Fruit fly (Drosophila melanogaster) whole organism, embryonic: ENCODE measurements around the gene CG7458.

ENCODE experiments used
- ATbp ChIP-seq: fragments of 200-800 bp; sonication (Bioruptor generic); optimal IDR thresholded peaks from 2 replicates; lab custom pipeline; 2017; ENCODE audit warnings: missing biosample characterization, mild to moderate bottlenecking, missing genetic modification characterization, missing genetic modification reagents
- Ada2b ChIP-seq: fragments of 200-800 bp; sonication (Bioruptor generic); IDR thresholded peaks from 2 replicates; pipeline ENCODE4 v1.3.6; 2022; ENCODE audit warnings: missing biosample characterization, missing genetic modification characterization
- CG10267 ChIP-seq: fragments of 200-800 bp; sonication (Bioruptor generic); optimal IDR thresholded peaks from 2 replicates; lab custom pipeline; 2018; ENCODE audit warnings: missing biosample characterization, mild to moderate bottlenecking, missing genetic modification characterization, moderate library complexity
- CG10274 ChIP-seq: fragments of 200-800 bp; sonication (Bioruptor generic); optimal IDR thresholded peaks from 3 replicates; lab custom pipeline; 2017; ENCODE audit warnings: missing biosample characterization, mild to moderate bottlenecking, missing genetic modification characterization
- CG10979 ChIP-seq: fragments of 200-800 bp; sonication (Bioruptor generic); optimal IDR thresholded peaks from 2 replicates; lab custom pipeline; 2018; ENCODE audit warnings: missing biosample characterization, mild to moderate bottlenecking, missing genetic modification characterization, moderate library complexity
- CG11504 ChIP-seq: fragments of 200-800 bp; sonication (Bioruptor generic); optimal IDR thresholded peaks from 3 replicates; lab custom pipeline; 2019; ENCODE audit warnings: missing biosample characterization, mild to moderate bottlenecking, missing genetic modification characterization, moderate library complexity
- CG12744 ChIP-seq: fragments of 200-800 bp; sonication (Bioruptor generic); optimal IDR thresholded peaks from 2 replicates; lab custom pipeline; 2016; ENCODE audit warnings: missing biosample characterization, missing genetic modification characterization
- CG15601 ChIP-seq: fragments of 200-800 bp; sonication (Bioruptor generic); optimal IDR thresholded peaks from 3 replicates; lab custom pipeline; 2019; ENCODE audit warnings: missing biosample characterization, mild to moderate bottlenecking, missing genetic modification characterization, moderate library complexity
- CG16813 ChIP-seq: fragments of 200-800 bp; sonication (Bioruptor generic); IDR thresholded peaks from 3 replicates; pipeline ENCODE4 v1.3.6; 2022; ENCODE audit warnings: missing biosample characterization, missing genetic modification characterization; ENCODE audit not compliant: partially characterized antibody
- CG1792 ChIP-seq: fragments of 200-800 bp; sonication (Bioruptor generic); optimal IDR thresholded peaks from 2 replicates; lab custom pipeline; 2016; ENCODE audit warnings: missing biosample characterization, missing genetic modification characterization
- CG18599 ChIP-seq: fragments of 200-800 bp; sonication (Bioruptor generic); optimal IDR thresholded peaks from 3 replicates; lab custom pipeline; 2017; ENCODE audit warnings: missing biosample characterization, missing genetic modification characterization, mild to moderate bottlenecking, moderate library complexity, missing genetic modification reagents
- CG2129 ChIP-seq: fragments of 200-800 bp; sonication (Bioruptor generic); IDR thresholded peaks from 2 replicates; pipeline ENCODE4 v1.3.6; 2022; ENCODE audit warnings: missing biosample characterization, missing genetic modification characterization; ENCODE audit not compliant: partially characterized antibody
- CG2889 ChIP-seq: fragments of 200-800 bp; sonication (Bioruptor generic); IDR thresholded peaks from 3 replicates; pipeline ENCODE4 v1.3.6; 2022; ENCODE audit warnings: missing biosample characterization, missing genetic modification characterization
- CG3163 ChIP-seq: fragments of 200-800 bp; sonication (Bioruptor generic); optimal IDR thresholded peaks from 3 replicates; lab custom pipeline; 2016; ENCODE audit warnings: missing biosample characterization, missing genetic modification characterization
- CG3281 ChIP-seq: fragments of 200-800 bp; sonication (Bioruptor generic); optimal IDR thresholded peaks from 3 replicates; lab custom pipeline; 2017; ENCODE audit warnings: missing biosample characterization, mild to moderate bottlenecking, missing genetic modification characterization
- CG34422 ChIP-seq: fragments of 200-800 bp; sonication (Bioruptor generic); IDR thresholded peaks from 3 replicates; pipeline ENCODE4 v1.3.6; 2022; ENCODE audit warnings: missing biosample characterization, missing genetic modification characterization
- CG7928 ChIP-seq: fragments of 200-800 bp; sonication (Bioruptor generic); optimal IDR thresholded peaks from 2 replicates; lab custom pipeline; 2017; ENCODE audit warnings: missing biosample characterization, mild to moderate bottlenecking, missing genetic modification characterization
- CG8290 ChIP-seq, 3 experiments: fragments of 200-800 bp; sonication (Bioruptor generic); optimal IDR thresholded peaks; 2 replicates each; lab custom pipeline; 2016 to 2019; ENCODE audit warnings: missing biosample characterization in 3 of 3, missing genetic modification characterization in 3 of 3, mild to moderate bottlenecking in 2 of 3, moderate library complexity in 1 of 3
- Camta ChIP-seq: fragments of 200-800 bp; sonication (Bioruptor generic); optimal IDR thresholded peaks from 2 replicates; lab custom pipeline; 2016; ENCODE audit warnings: missing biosample characterization, missing genetic modification characterization
- E2f1 ChIP-seq: fragments of 200-800 bp; sonication (Bioruptor generic); IDR thresholded peaks from 2 replicates; pipeline ENCODE4 v1.3.6; 2022; ENCODE audit warnings: missing biosample characterization, missing genetic modification characterization
- E2f2 ChIP-seq: fragments of 200-800 bp; sonication (Bioruptor generic); IDR thresholded peaks from 2 replicates; pipeline ENCODE4 v1.3.6; 2022; ENCODE audit warnings: missing biosample characterization, missing genetic modification characterization
- HLH54F ChIP-seq: fragments of 200-800 bp; sonication (Bioruptor generic); optimal IDR thresholded peaks from 3 replicates; lab custom pipeline; 2016; ENCODE audit warnings: missing biosample characterization, missing genetic modification characterization
- Mad ChIP-seq: fragments of 200-800 bp; sonication (Bioruptor generic); optimal IDR thresholded peaks from 2 replicates; lab custom pipeline; 2016; ENCODE audit warnings: missing biosample characterization, missing genetic modification characterization
- Nf-YA ChIP-seq: fragments of 200-800 bp; sonication (Bioruptor generic); IDR thresholded peaks from 2 replicates; pipeline ENCODE4 v1.3.6; 2022; ENCODE audit warnings: missing biosample characterization, missing genetic modification characterization
- NfI ChIP-seq: fragments of 200-800 bp; sonication (Bioruptor generic); optimal IDR thresholded peaks from 3 replicates; lab custom pipeline; 2018; ENCODE audit warnings: missing biosample characterization, mild to moderate bottlenecking, missing genetic modification characterization, moderate library complexity
- PHDP ChIP-seq: fragments of 200-800 bp; sonication (Bioruptor generic); optimal IDR thresholded peaks from 3 replicates; lab custom pipeline; 2018; ENCODE audit warnings: missing biosample characterization, mild to moderate bottlenecking, missing genetic modification characterization, moderate library complexity
- Ptx1 ChIP-seq: fragments of 200-800 bp; sonication (Bioruptor generic); IDR thresholded peaks from 2 replicates; pipeline ENCODE4 v1.3.6; 2022; ENCODE audit warnings: missing biosample characterization, missing genetic modification characterization
- ara ChIP-seq: fragments of 200-800 bp; sonication (Bioruptor generic); IDR thresholded peaks from 2 replicates; pipeline ENCODE4 v1.3.6; 2022; ENCODE audit warnings: missing biosample characterization, missing genetic modification characterization
- btn ChIP-seq: fragments of 200-800 bp; sonication (Bioruptor generic); optimal IDR thresholded peaks from 2 replicates; lab custom pipeline; 2016; ENCODE audit warnings: missing biosample characterization, missing genetic modification characterization
- chn ChIP-seq: fragments of 200-800 bp; sonication (Bioruptor generic); optimal IDR thresholded peaks from 2 replicates; lab custom pipeline; 2016; ENCODE audit warnings: missing biosample characterization, missing genetic modification characterization
- crol ChIP-seq: fragments of 200-800 bp; sonication (Bioruptor generic); IDR thresholded peaks from 2 replicates; pipeline ENCODE4 v1.3.6; 2022; ENCODE audit warnings: missing biosample characterization, missing genetic modification characterization
- crp ChIP-seq, 2 experiments: fragments of 200-800 bp; sonication (Bioruptor generic); optimal IDR thresholded peaks; 2 replicates in 1 of 2; 3 replicates in 1 of 2; lab custom pipeline; 2017; ENCODE audit warnings: missing biosample characterization in 2 of 2, missing genetic modification characterization in 2 of 2, mild to moderate bottlenecking in 1 of 2, moderate library complexity in 1 of 2
- dm ChIP-seq: fragments of 200-800 bp; sonication (Bioruptor generic); optimal IDR thresholded peaks from 3 replicates; lab custom pipeline; 2016; ENCODE audit warnings: missing biosample characterization, missing genetic modification characterization
- dmrt99B ChIP-seq: fragments of 200-800 bp; sonication (Bioruptor generic); optimal IDR thresholded peaks from 2 replicates; lab custom pipeline; 2018; ENCODE audit warnings: missing biosample characterization, mild to moderate bottlenecking, missing genetic modification characterization, moderate library complexity
- esg ChIP-seq: fragments of 200-800 bp; sonication (Bioruptor generic); conservative IDR thresholded peaks from 2 replicates; pipeline ENCODE4 v1.3.6; 2022; ENCODE audit warnings: missing biosample characterization, missing genetic modification characterization
- eve ChIP-seq, 2 experiments: fragments of >200 bp; optimal IDR thresholded peaks; 2 replicates each; lab custom pipeline; 2017; ENCODE audit warnings: missing biosample characterization in 2 of 2, missing genetic modification characterization in 2 of 2
- hkb ChIP-seq, 2 experiments: fragments of 200-800 bp in 1 of 2; fragments of >200 bp in 1 of 2; sonication (Bioruptor generic) in 1 of 2; IDR thresholded peaks in 1 of 2; optimal IDR thresholded peaks in 1 of 2; 2 replicates each; pipeline versions ENCODE4 v1.3.6 to Lab custom; 2017 to 2022; ENCODE audit warnings: missing biosample characterization in 1 of 2, missing genetic modification characterization in 1 of 2
- jumu ChIP-seq: fragments of 200-800 bp; sonication (Bioruptor generic); optimal IDR thresholded peaks from 3 replicates; lab custom pipeline; 2016; ENCODE audit warnings: missing biosample characterization, missing genetic modification characterization
- kni ChIP-seq: fragments of 200-800 bp; sonication (Bioruptor generic); optimal IDR thresholded peaks from 3 replicates; lab custom pipeline; 2017; ENCODE audit warnings: mild to moderate bottlenecking, missing biosample characterization, missing genetic modification reagents, missing genetic modification characterization
- lmd ChIP-seq: fragments of 200-800 bp; sonication (Bioruptor generic); IDR thresholded peaks from 2 replicates; pipeline ENCODE4 v1.3.6; 2022; ENCODE audit warnings: missing biosample characterization, missing genetic modification characterization
- lola ChIP-seq, 3 experiments: fragments of >200 bp in 2 of 3; fragments of 200-800 bp in 1 of 3; sonication (Bioruptor generic) in 1 of 3; optimal IDR thresholded peaks; 2 replicates each; lab custom pipeline; 2017 to 2019; ENCODE audit warnings: missing biosample characterization in 3 of 3, missing genetic modification characterization in 3 of 3, mild to moderate bottlenecking in 1 of 3, moderate library complexity in 1 of 3
- mirr ChIP-seq: fragments of 200-800 bp; sonication (Bioruptor generic); optimal IDR thresholded peaks from 3 replicates; lab custom pipeline; 2018; ENCODE audit warnings: missing biosample characterization, mild to moderate bottlenecking, missing genetic modification characterization
- pfk ChIP-seq: fragments of 200-800 bp; sonication (Bioruptor generic); optimal IDR thresholded peaks from 2 replicates; lab custom pipeline; 2018; ENCODE audit warnings: missing biosample characterization, mild to moderate bottlenecking, missing genetic modification characterization, moderate library complexity
- prd ChIP-seq, 3 experiments: fragments of >200 bp in 2 of 3; fragments of 200-800 bp in 1 of 3; sonication (Bioruptor generic) in 1 of 3; optimal IDR thresholded peaks in 2 of 3; IDR thresholded peaks in 1 of 3; 2 replicates in 2 of 3; 3 replicates in 1 of 3; pipeline versions ENCODE4 v1.3.6 to Lab custom; 2017 to 2022; ENCODE audit warnings: missing biosample characterization in 1 of 3, missing genetic modification characterization in 1 of 3
- sr ChIP-seq: fragments of 200-800 bp; sonication (Bioruptor generic); IDR thresholded peaks from 3 replicates; pipeline ENCODE4 v1.3.6; 2022; ENCODE audit warnings: missing biosample characterization, missing genetic modification characterization
- unpg ChIP-seq: fragments of 200-800 bp; sonication (Bioruptor generic); optimal IDR thresholded peaks from 3 replicates; lab custom pipeline; 2018; ENCODE audit warnings: missing biosample characterization, mild to moderate bottlenecking, missing genetic modification characterization, moderate library complexity

CG7458 gene

dm6 chr3L:21954474-21955321 is at the start of gene CG7458 (continued):
- TF ChIP-seq ATbp (GFP tag; lab: Kevin White, UChicago) = peak; percentile 44
- TF ChIP-seq ara = peak; percentile 57; the same call in 1 of the 2 replicates
- TF ChIP-seq unpg (GFP tag; lab: Kevin White, UChicago) = peak; percentile 31
- no peak for TF ChIP-seq E2f2 (GFP tag; lab: Robert Waterston, UW)
- TF ChIP-seq CG10979 (tag; lab: Kevin White, UChicago) = peak; percentile 48
- TF ChIP-seq CG3281 (GFP tag; lab: Kevin White, UChicago) = peak; percentile 73
- TF ChIP-seq CG10267 = peak; percentile 17
- TF ChIP-seq Nf-YA (GFP tag; lab: Robert Waterston, UW) = no peak
- TF ChIP-seq lmd (GFP tag; lab: Robert Waterston, UW) = peak; percentile 71
- TF ChIP-seq lola (GFP tag; optimal IDR thresholded peaks at IDR 0.05; lab: Kevin White, UChicago) = peak in 1 of 3 experiments; percentile 41
- TF ChIP-seq dmrt99B = peak; percentile 61
- TF ChIP-seq CG7928 = no peak
- TF ChIP-seq Camta (GFP tag; lab: Kevin White, UChicago) = peak; percentile 47
- peak; percentile 73 for TF ChIP-seq CG11504
- peak; percentile 3 for TF ChIP-seq kni
- peak in 1 of 2 experiments; percentile 70 for TF ChIP-seq eve (GFP tag; optimal IDR thresholded peaks at IDR 0.05; lab: Kevin White, UChicago)
- no peak for TF ChIP-seq prd (optimal IDR thresholded peaks at IDR 0.05; lab: Kevin White, UChicago)
- TF ChIP-seq prd (GFP tag; IDR thresholded peaks at IDR 0.05; lab: Robert Waterston, UW) = peak; percentile 52; the same call in 2 of the 3 replicates
- no peak for TF ChIP-seq jumu (GFP tag; lab: Kevin White, UChicago)
- TF ChIP-seq Mad = peak; percentile 15
- TF ChIP-seq CG1792 (GFP tag; lab: Kevin White, UChicago) = peak; percentile 3
- no peak for TF ChIP-seq CG15601 (tag; lab: Kevin White, UChicago)
- TF ChIP-seq crol (GFP tag; lab: Robert Waterston, UW) = no peak
- TF ChIP-seq CG10274 = peak; percentile 35
- no peak for TF ChIP-seq CG16813 (GFP tag; lab: Robert Waterston, UW)
- TF ChIP-seq esg (GFP tag; lab: Robert Waterston, UW) = 0 out of 2 replicates have a peak, but pooled peaks have one; percentile 13
- TF ChIP-seq Ptx1 (GFP tag; lab: Robert Waterston, UW) = peak; percentile 56
- peak; percentile 37 for TF ChIP-seq PHDP (tag; lab: Kevin White, UChicago)
- peak; percentile 14 for TF ChIP-seq CG12744 (GFP tag; lab: Kevin White, UChicago)
- peak; percentile 39 for TF ChIP-seq CG3163 (GFP tag; lab: Kevin White, UChicago)
- no peak for TF ChIP-seq CG8290 (GFP tag; optimal IDR thresholded peaks at IDR 0.05; lab: Kevin White, UChicago)
- TF ChIP-seq CG8290 (tag; optimal IDR thresholded peaks at IDR 0.05; lab: Kevin White, UChicago) = peak in 1 of 2 experiments; percentile 28
- peak; percentile 71 for TF ChIP-seq CG18599 (GFP tag; lab: Kevin White, UChicago)
- peak; percentile 32; the same call in 1 of the 3 replicates for TF ChIP-seq CG34422
- no peak for TF ChIP-seq CG2129 (GFP tag; lab: Robert Waterston, UW)
- TF ChIP-seq NfI = no peak
- TF ChIP-seq mirr = peak; percentile 73
- peak; percentile 44; the same call in 1 of the 3 replicates for TF ChIP-seq CG2889
- TF ChIP-seq HLH54F (GFP tag; lab: Kevin White, UChicago) = peak; percentile 60
- TF ChIP-seq btn = peak; percentile 23
- TF ChIP-seq pfk = no peak
- peak; percentile 28 for TF ChIP-seq chn (GFP tag; lab: Kevin White, UChicago)
- 0 out of 2 replicates have a peak, but pooled peaks have one; percentile 10 for TF ChIP-seq E2f1 (GFP tag; lab: Robert Waterston, UW)
- no peak for TF ChIP-seq crp (GFP tag; optimal IDR thresholded peaks at IDR 0.05; lab: Kevin White, UChicago)
- no peak for TF ChIP-seq sr (GFP tag; lab: Robert Waterston, UW)
- peak; percentile 51 for TF ChIP-seq Ada2b (GFP tag; lab: Robert Waterston, UW)
- no peak for TF ChIP-seq hkb (optimal IDR thresholded peaks at IDR 0.05; lab: Kevin White, UChicago)
- TF ChIP-seq hkb (GFP tag; IDR thresholded peaks at IDR 0.05; lab: Robert Waterston, UW) = peak; percentile 32; the same call in 1 of the 2 replicates
- peak; percentile 67 for TF ChIP-seq dm (GFP tag; lab: Kevin White, UChicago)
